Worm (Caenorhabditis elegans): ENCODE results near the gene C01B10.6.

Gene C01B10.6

ce11 chrIV:6648625-6649024, 8.6 kb downstream of the C01B10.6 start (continued):
- TF ChIP-seq ref-2 (tag; optimal IDR thresholded peaks at IDR 0.05) (peak; percentile 18), mec-3 (tag; optimal IDR thresholded peaks at IDR 0.05; ENCODE audit: borderline replicate concordance) (no peak), zip-5 (tag; optimal IDR thresholded peaks at IDR 0.05) (no peak), sox-4 (tag; optimal IDR thresholded peaks at IDR 0.05) (no peak), ceh-31 (tag; optimal IDR thresholded peaks at IDR 0.05) (peak; percentile 92), unc-42 (tag; optimal IDR thresholded peaks at IDR 0.05) (peak; percentile 94), unc-3 (GFP tag; conservative IDR thresholded peaks at IDR 0.05) (no peak), unc-3 (tag; optimal IDR thresholded peaks at IDR 0.05) (no peak), ceh-24 (tag; optimal IDR thresholded peaks at IDR 0.05) (no peak), pax-1 (tag; optimal IDR thresholded peaks at IDR 0.05) (peak; percentile 29), nfya-1 (tag; optimal IDR thresholded peaks at IDR 0.05) (peak; percentile 89), pros-1 (tag; optimal IDR thresholded peaks at IDR 0.05) (no peak), ceh-34 (tag; optimal IDR thresholded peaks at IDR 0.05) (peak; percentile 61), odd-2 (tag; optimal IDR thresholded peaks at IDR 0.05) (no peak), rnt-1 (tag; optimal IDR thresholded peaks at IDR 0.05) (peak; percentile 68), gmeb-2 (tag; optimal IDR thresholded peaks at IDR 0.05) (no peak), Y22D7AL.16 (tag; optimal IDR thresholded peaks at IDR 0.05) (no peak), unc-55 (GFP tag; optimal IDR thresholded peaks at IDR 0.05) (peak; percentile 91), syd-9 (tag; optimal IDR thresholded peaks at IDR 0.05) (no peak), pqm-1 (tag; optimal IDR thresholded peaks at IDR 0.05) (no peak), sdc-2 (tag; optimal IDR thresholded peaks at IDR 0.05) (no peak), fkh-10 (GFP tag; optimal IDR thresholded peaks at IDR 0.05) (no peak), tbx-2 (tag; optimal IDR thresholded peaks at IDR 0.05) (peak; percentile 71), pag-3 (tag; optimal IDR thresholded peaks at IDR 0.05; ENCODE audit: borderline replicate concordance) (no peak), pat-9 (tag; optimal IDR thresholded peaks at IDR 0.05) (no peak), lim-6 (tag; optimal IDR thresholded peaks at IDR 0.05) (peak; percentile 9), ceh-22 (tag; optimal IDR thresholded peaks at IDR 0.05) (peak; percentile 54), tbx-7 (tag; optimal IDR thresholded peaks at IDR 0.05) (no peak), lin-11 (tag; optimal IDR thresholded peaks at IDR 0.05) (no peak), T23F11.4 (GFP tag; optimal IDR thresholded peaks at IDR 0.05) (no peak), dmd-4 (tag; optimal IDR thresholded peaks at IDR 0.05; ENCODE audit: borderline replicate concordance) (peak; percentile 69), eyg-1 (tag; optimal IDR thresholded peaks at IDR 0.05) (no peak), nhr-232 (tag; optimal IDR thresholded peaks at IDR 0.05) (no peak), K09A11.1 (tag; optimal IDR thresholded peaks at IDR 0.05; ENCODE audit: insufficient read depth) (no peak), ama-1 (optimal IDR thresholded peaks at IDR 0.05) (no peak), K02D7.2 (tag; optimal IDR thresholded peaks at IDR 0.05) (no peak), elt-4 (tag; optimal IDR thresholded peaks at IDR 0.05) (no peak), ceh-45 (GFP tag; IDR thresholded peaks at IDR 0.05) (no peak)

ce11 chrIV:6652479-6653022, 12.6 kb downstream of the C01B10.6 start:
- no peak for TF ChIP-seq npax-4 (tag; optimal IDR thresholded peaks at IDR 0.05)
- no peak for TF ChIP-seq hlh-6 (tag; optimal IDR thresholded peaks at IDR 0.05)

DNA sequence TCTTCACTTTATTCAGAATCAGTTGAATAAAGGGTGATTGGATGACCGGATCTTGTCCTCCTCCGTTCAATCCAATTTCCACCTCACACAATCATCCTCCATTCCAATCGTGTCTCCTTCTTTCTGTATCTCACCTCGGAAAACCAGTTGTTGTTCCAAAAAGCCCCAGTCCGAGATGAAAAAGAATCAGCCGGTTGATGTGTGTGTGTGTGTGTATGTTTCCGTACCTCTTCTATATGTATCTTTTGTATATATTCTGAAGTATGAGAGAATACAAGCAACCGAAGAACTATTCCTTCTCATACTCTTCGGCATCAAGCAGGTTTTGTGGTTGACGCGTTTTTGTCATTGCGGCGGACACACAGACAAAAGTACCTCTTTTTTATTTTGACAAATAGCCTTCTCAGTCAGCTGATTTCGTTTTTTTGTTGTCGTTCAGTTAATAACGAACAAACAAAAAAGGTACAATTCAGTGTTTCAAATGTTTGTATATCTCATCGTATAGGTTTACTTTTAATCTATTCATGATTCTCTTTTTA, 13.8 kb downstream of the C01B10.6 start:
- no peak for TF ChIP-seq madf-2 (tag; optimal IDR thresholded peaks at IDR 0.05)
- TF ChIP-seq lin-11 (tag; optimal IDR thresholded peaks at IDR 0.05), result no peak
- no peak for TF ChIP-seq Y22D7AL.16 (tag; optimal IDR thresholded peaks at IDR 0.05)
- no peak for TF ChIP-seq gmeb-2 (tag; optimal IDR thresholded peaks at IDR 0.05)
- TF ChIP-seq hlh-13 (GFP tag; optimal IDR thresholded peaks at IDR 0.05), result no peak
- no peak for TF ChIP-seq ceh-31 (tag; optimal IDR thresholded peaks at IDR 0.05)
- no peak for TF ChIP-seq F13H6.1 (tag; optimal IDR thresholded peaks at IDR 0.05)
- no peak for TF ChIP-seq dve-1 (tag; optimal IDR thresholded peaks at IDR 0.05)
- TF ChIP-seq dmd-4 (tag; optimal IDR thresholded peaks at IDR 0.05; ENCODE audit: borderline replicate concordance), result no peak
- no peak for TF ChIP-seq C08G9.2 (tag; optimal IDR thresholded peaks at IDR 0.05)
- no peak for TF ChIP-seq ama-1 (optimal IDR thresholded peaks at IDR 0.05)
- no peak for TF ChIP-seq ceh-24 (tag; optimal IDR thresholded peaks at IDR 0.05)
- TF ChIP-seq unc-86 (tag; optimal IDR thresholded peaks at IDR 0.05), result no peak
- no peak for TF ChIP-seq nfya-1 (tag; optimal IDR thresholded peaks at IDR 0.05)
- no peak for TF ChIP-seq elt-4 (tag; optimal IDR thresholded peaks at IDR 0.05)
- TF ChIP-seq sox-2 (GFP tag; IDR thresholded peaks at IDR 0.05), result no peak
